Worm (Caenorhabditis elegans): ENCODE measurements around the gene dyn-1.
A peak's percentile ranks its signal among the peaks of the same experiment; 100 is the strongest.

dyn-1 gene

ce11 chrX:15575460-15575859, 6.8 kb downstream of the dyn-1 start:
- TF ChIP-seq nfya-1 (tag; optimal IDR thresholded peaks at IDR 0.05; ENCODE audit: insufficient read depth) (peak; percentile 23), R02D3.7 (tag; optimal IDR thresholded peaks at IDR 0.05) (no peak), egl-5 (tag; optimal IDR thresholded peaks at IDR 0.05) (peak; percentile 9), jun-1 (tag; optimal IDR thresholded peaks at IDR 0.05) (no peak)

- no peak for TF ChIP-seq mdl-1 (tag; optimal IDR thresholded peaks at IDR 0.05)
- no peak for TF ChIP-seq elt-3 (tag; optimal IDR thresholded peaks at IDR 0.05)
- TF ChIP-seq fkh-2 (tag; optimal IDR thresholded peaks at IDR 0.05) = no peak
- TF ChIP-seq ceh-16 (tag; optimal IDR thresholded peaks at IDR 0.05) = no peak
- TF ChIP-seq nhr-25 (tag; optimal IDR thresholded peaks at IDR 0.05) = no peak
- no peak for TF ChIP-seq fkh-10 (GFP tag; optimal IDR thresholded peaks at IDR 0.05)
- no peak for TF ChIP-seq ZK546.5 (tag; optimal IDR thresholded peaks at IDR 0.05)
- no peak for TF ChIP-seq pha-4 (tag; optimal IDR thresholded peaks at IDR 0.05)
- TF ChIP-seq nhr-23 (tag; optimal IDR thresholded peaks at IDR 0.05) = no peak
- TF ChIP-seq ztf-11 (tag; optimal IDR thresholded peaks at IDR 0.05) = no peak
- no peak for TF ChIP-seq aly-2 (tag; optimal IDR thresholded peaks at IDR 0.05)
- no peak for TF ChIP-seq lsy-12 (tag; optimal IDR thresholded peaks at IDR 0.05)
- no peak for TF ChIP-seq eor-1 (tag; optimal IDR thresholded peaks at IDR 0.05)
These were observed 8.3 kb downstream of the dyn-1 start, which contains the start of gene K09A9.6 for ce11 chrX:15576942-15577341. Gene K09A9.6 (plus strand): TSS chrX:15577242.

- TF ChIP-seq ceh-16 (tag; optimal IDR thresholded peaks at IDR 0.05) = no peak
- no peak for TF ChIP-seq elt-1 (tag; optimal IDR thresholded peaks at IDR 0.05)
- TF ChIP-seq skn-1 (tag; optimal IDR thresholded peaks at IDR 0.05) = no peak
These were observed 16.5 kb downstream of the dyn-1 start for ce11 chrX:15585144-15585543.

- TF ChIP-seq nfya-1 (tag; optimal IDR thresholded peaks at IDR 0.05; ENCODE audit: insufficient read depth) = no peak
- no peak for TF ChIP-seq nhr-25 (tag; optimal IDR thresholded peaks at IDR 0.05)
- no peak for TF ChIP-seq skn-1 (tag; optimal IDR thresholded peaks at IDR 0.05)
- no peak for TF ChIP-seq lin-39 (tag; optimal IDR thresholded peaks at IDR 0.05)
- no peak for TF ChIP-seq elt-2 (tag; optimal IDR thresholded peaks at IDR 0.05)
- TF ChIP-seq snpc-4 (tag; optimal IDR thresholded peaks at IDR 0.05) = peak; percentile 4
These were observed 17.5 kb downstream of the dyn-1 start for ce11 chrX:15586192-15586591.

- no peak for TF ChIP-seq sea-2 (GFP tag; optimal IDR thresholded peaks at IDR 0.05)
- peak; percentile 9 for TF ChIP-seq nhr-25 (tag; optimal IDR thresholded peaks at IDR 0.05)
- TF ChIP-seq nhr-67 (tag; optimal IDR thresholded peaks at IDR 0.05) = no peak
- no peak for TF ChIP-seq ZK546.5 (tag; optimal IDR thresholded peaks at IDR 0.05)
- TF ChIP-seq lin-15B (tag; optimal IDR thresholded peaks at IDR 0.05) = no peak
- TF ChIP-seq R02D3.7 (tag; optimal IDR thresholded peaks at IDR 0.05) = no peak
- peak; percentile 42 for TF ChIP-seq nfya-1 (tag; optimal IDR thresholded peaks at IDR 0.05; ENCODE audit: insufficient read depth)
- no peak for TF ChIP-seq nhr-43 (tag; optimal IDR thresholded peaks at IDR 0.05; ENCODE audit: poor library complexity, severe bottlenecking)
- TF ChIP-seq daf-12 (tag; optimal IDR thresholded peaks at IDR 0.05) = no peak
- TF ChIP-seq ceh-82 (tag; optimal IDR thresholded peaks at IDR 0.05) = no peak
- TF ChIP-seq fos-1 (tag; optimal IDR thresholded peaks at IDR 0.05) = no peak
- peak; percentile 28 for TF ChIP-seq hmg-11 (tag; optimal IDR thresholded peaks at IDR 0.05)
- peak; percentile 74 for TF ChIP-seq pha-4 (tag; optimal IDR thresholded peaks at IDR 0.05)
These were observed 21.7 kb downstream of the dyn-1 start, which contains the start of gene gas-1 for ce11 chrX:15590347-15590928. Gene gas-1 (minus strand): TSS chrX:15590397.

- TF ChIP-seq fos-1 (tag; optimal IDR thresholded peaks at IDR 0.05) (no peak), nhr-77 (tag; optimal IDR thresholded peaks at IDR 0.05) (no peak), daf-12 (tag; optimal IDR thresholded peaks at IDR 0.05) (no peak), pqm-1 (tag; optimal IDR thresholded peaks at IDR 0.05) (no peak), ztf-11 (tag; optimal IDR thresholded peaks at IDR 0.05) (no peak), nhr-67 (tag; optimal IDR thresholded peaks at IDR 0.05) (no peak), nhr-25 (tag; optimal IDR thresholded peaks at IDR 0.05) (no peak)
These were observed 22.4 kb downstream of the dyn-1 start, which contains the start of gene usp-33 for ce11 chrX:15591068-15591467. Gene usp-33 (plus strand): TSS chrX:15591368.

Measured in whole organism, L3 larva.